Worm (Caenorhabditis elegans) whole organism, midembryonic: Measurements from ENCODE around the gene math-1.
"Not testable (repeated sequence)": the region's sequence is repeated elsewhere in the genome, so short reads cannot be mapped to it uniquely, and the experiment has no call there.

Experiments
- T22C8.4 ChIP-seq: fragments of 200-800 bp; sonication (Bioruptor generic); IDR thresholded peaks from 2 replicates; pipeline ENCODE4 v1.3.6; 2022; ENCODE audit warnings: missing genetic modification characterization, missing compliant biosample characterization
- klf-2 ChIP-seq: fragments of 200-800 bp; sonication (Bioruptor generic); conservative IDR thresholded peaks from 2 replicates; pipeline ENCODE4 v1.3.6; 2022; ENCODE audit warnings: missing genetic modification reagents, missing genetic modification characterization, missing compliant biosample characterization
- tab-1 ChIP-seq: fragments of 200-800 bp; sonication (Bioruptor generic); IDR thresholded peaks from 2 replicates; pipeline ENCODE4 v1.3.6; 2022; ENCODE audit warnings: missing genetic modification characterization, missing compliant biosample characterization
- ztf-23 ChIP-seq: fragments of 200-800 bp; sonication (Bioruptor generic); IDR thresholded peaks from 2 replicates; pipeline ENCODE4 v1.3.6; 2022; ENCODE audit warnings: missing genetic modification reagents, missing genetic modification characterization, missing compliant biosample characterization
- ztf-29 ChIP-seq: fragments of 200-800 bp; sonication (Bioruptor generic); IDR thresholded peaks from 2 replicates; pipeline ENCODE4 v1.3.6; 2022; ENCODE audit warnings: missing genetic modification reagents, missing genetic modification characterization, missing compliant biosample characterization

DNA sequence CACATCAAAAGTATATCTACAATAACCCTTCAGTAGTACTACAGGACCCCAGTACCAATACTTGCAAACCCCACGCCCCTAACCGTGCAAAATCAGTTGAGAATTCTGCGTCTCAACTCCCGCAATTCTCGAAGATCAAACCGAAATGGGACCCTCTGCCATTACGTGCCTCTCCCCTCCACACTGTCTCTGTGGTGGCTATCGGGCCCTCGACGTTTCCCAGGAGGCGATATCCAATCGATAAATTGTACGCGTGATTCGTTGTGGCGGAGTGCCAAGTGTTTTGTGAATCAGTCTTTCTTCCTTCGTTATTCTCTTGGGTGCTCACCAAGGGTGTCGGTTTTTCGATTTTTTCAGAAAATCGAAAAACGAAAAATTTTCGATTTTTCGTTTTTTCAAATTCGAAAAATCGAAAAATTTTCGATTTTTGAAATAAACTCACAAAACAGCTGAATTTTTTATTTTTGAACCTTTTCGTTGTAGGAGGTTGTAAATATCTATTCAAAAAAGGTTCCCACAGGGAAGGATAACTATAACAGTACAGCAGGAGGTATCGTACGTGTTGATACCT lies 21.1 kb upstream of the math-1 start, which contains the start of gene F07E5.12:
- not testable (repeated sequence) for TF ChIP-seq tab-1 (GFP tag; lab: Robert Waterston, UW); ztf-29 (GFP tag; lab: Robert Waterston, UW); ztf-23; klf-2; T22C8.4 (GFP tag; lab: Robert Waterston, UW)
